Worm (Caenorhabditis elegans): ENCODE measurements around the gene elb-1.

ce11 chrIII:11731491-11731890, 12.2 kb upstream of the elb-1 start:
- no peak for TF ChIP-seq elt-3 (tag; optimal IDR thresholded peaks at IDR 0.05)
- no peak for TF ChIP-seq ama-1 (optimal IDR thresholded peaks at IDR 0.05)
- no peak for TF ChIP-seq lin-39 (tag; optimal IDR thresholded peaks at IDR 0.05)
- no peak for TF ChIP-seq elt-2 (tag; optimal IDR thresholded peaks at IDR 0.05)
- TF ChIP-seq mdl-1 (tag; optimal IDR thresholded peaks at IDR 0.05) = no peak
- no peak for TF ChIP-seq ceh-28 (tag; optimal IDR thresholded peaks at IDR 0.05)
- no peak for TF ChIP-seq egl-27 (tag; optimal IDR thresholded peaks at IDR 0.05)
- no peak for TF ChIP-seq unc-62 (GFP tag; optimal IDR thresholded peaks at IDR 0.05)
- no peak for TF ChIP-seq fkh-10 (GFP tag; optimal IDR thresholded peaks at IDR 0.05)
- no peak for TF ChIP-seq unc-39 (tag; optimal IDR thresholded peaks at IDR 0.05)
